Worm (Caenorhabditis elegans): ENCODE results near the gene srx-101.

- TF ChIP-seq fos-1 (tag; optimal IDR thresholded peaks at IDR 0.05) (no peak), ZK546.5 (tag; optimal IDR thresholded peaks at IDR 0.05) (no peak), ceh-82 (tag; optimal IDR thresholded peaks at IDR 0.05) (no peak), ztf-4 (tag; optimal IDR thresholded peaks at IDR 0.05) (no peak), ama-1 (optimal IDR thresholded peaks at IDR 0.05) (no peak), ztf-11 (tag; optimal IDR thresholded peaks at IDR 0.05) (no peak), lin-39 (tag; optimal IDR thresholded peaks at IDR 0.05) (no peak), nhr-6 (tag; optimal IDR thresholded peaks at IDR 0.05) (no peak), ceh-16 (tag; optimal IDR thresholded peaks at IDR 0.05) (no peak), unc-39 (tag; optimal IDR thresholded peaks at IDR 0.05) (no peak)
These were observed 24.0 kb upstream of the srx-101 start, which contains the start of gene srh-100 for ce11 chrII:3714595-3714994.

All from whole organism, L2 larva.